Worm (Caenorhabditis elegans) whole organism, young adult: ENCODE measurements around the gene clec-167.
A peak's percentile ranks its signal among the peaks of the same experiment; 100 is the strongest.

Source experiments
- B0336.3 ChIP-seq: fragments of 200-800 bp; sonication (Bioruptor generic); IDR thresholded peaks from 2 replicates; pipeline ENCODE4 v1.3.6; 2022; ENCODE audit warnings: missing genetic modification characterization, missing compliant biosample characterization
- K11D2.4 ChIP-seq: fragments of 200-800 bp; sonication (Bioruptor generic); IDR thresholded peaks from 2 replicates; pipeline ENCODE4 v1.3.6; 2022; ENCODE audit warnings: missing genetic modification reagents, missing genetic modification characterization, missing compliant biosample characterization
- T26A5.8 ChIP-seq: sonication (generic microtip); optimal IDR thresholded peaks from 2 replicates; lab custom pipeline; 2016; ENCODE audit warnings: missing genetic modification characterization, missing compliant biosample characterization
- Y67H2A.10 ChIP-seq: fragments of 200-800 bp; sonication (Bioruptor generic); conservative IDR thresholded peaks from 2 replicates; pipeline ENCODE4 v1.3.6; 2022; ENCODE audit warnings: missing genetic modification reagents, missing genetic modification characterization, missing compliant biosample characterization
- Y95B8A.8 ChIP-seq: fragments of 200-800 bp; sonication (Bioruptor generic); IDR thresholded peaks from 2 replicates; pipeline ENCODE4 v1.3.6; 2022; ENCODE audit warnings: missing genetic modification reagents, missing genetic modification characterization, missing compliant biosample characterization
- akir-1 ChIP-seq: fragments of 200-800 bp; sonication (Bioruptor generic); optimal IDR thresholded peaks from 2 replicates; lab custom pipeline; 2018; ENCODE audit warnings: mild to moderate bottlenecking, missing genetic modification characterization, moderate library complexity, missing compliant biosample characterization
- aptf-3 ChIP-seq: fragments of 200-800 bp; sonication (Bioruptor generic); IDR thresholded peaks from 2 replicates; pipeline ENCODE4 v1.3.6; 2022; ENCODE audit warnings: missing genetic modification characterization, missing compliant biosample characterization
- bed-1 ChIP-seq: fragments of 200-800 bp; sonication (Bioruptor generic); IDR thresholded peaks from 2 replicates; pipeline ENCODE4 v1.3.6; 2022; ENCODE audit warnings: missing genetic modification reagents, missing genetic modification characterization, missing compliant biosample characterization
- ccch-3 ChIP-seq: fragments of 200-800 bp; sonication (Bioruptor generic); optimal IDR thresholded peaks from 2 replicates; lab custom pipeline; 2018; ENCODE audit warnings: mild to moderate bottlenecking, missing genetic modification characterization, missing compliant biosample characterization
- cebp-2 ChIP-seq: fragments of 200-800 bp; sonication (Bioruptor generic); IDR thresholded peaks from 2 replicates; pipeline ENCODE4 v1.3.6; 2022; ENCODE audit warnings: missing genetic modification characterization, missing compliant biosample characterization
- ceh-100 ChIP-seq: fragments of 200-800 bp; sonication (Bioruptor generic); IDR thresholded peaks from 2 replicates; pipeline ENCODE4 v1.3.6; 2022; ENCODE audit warnings: missing genetic modification reagents, missing genetic modification characterization, missing compliant biosample characterization
- ceh-91 ChIP-seq: fragments of 200-800 bp; sonication (Bioruptor generic); IDR thresholded peaks from 2 replicates; pipeline ENCODE4 v1.3.6; 2022; ENCODE audit warnings: missing genetic modification reagents, missing genetic modification characterization, missing compliant biosample characterization
- fkh-3 ChIP-seq: sonication (generic microtip); optimal IDR thresholded peaks from 2 replicates; lab custom pipeline; 2016; ENCODE audit warnings: mild to moderate bottlenecking, missing genetic modification characterization, missing compliant biosample characterization
- hmg-1.2 ChIP-seq: fragments of 200-800 bp; sonication (Bioruptor generic); IDR thresholded peaks from 2 replicates; pipeline ENCODE4 v1.3.6; 2022; ENCODE audit warnings: missing genetic modification reagents, missing genetic modification characterization, missing compliant biosample characterization
- hmg-20 ChIP-seq: fragments of 200-800 bp; sonication (Bioruptor generic); IDR thresholded peaks from 2 replicates; pipeline ENCODE4 v1.3.6; 2022; ENCODE audit warnings: missing genetic modification reagents, missing genetic modification characterization, missing compliant biosample characterization
- hsf-1 ChIP-seq: fragments of 200-800 bp; sonication (Bioruptor generic); IDR thresholded peaks from 2 replicates; pipeline ENCODE4 v1.3.6; 2022; ENCODE audit warnings: missing genetic modification reagents, missing genetic modification characterization, missing compliant biosample characterization
- lag-1 ChIP-seq: fragments of 200-800 bp; sonication (Bioruptor generic); IDR thresholded peaks from 2 replicates; pipeline ENCODE4 v1.3.6; 2022; ENCODE audit warnings: missing genetic modification reagents, missing genetic modification characterization, missing compliant biosample characterization
- lin-40 ChIP-seq: sonication (generic microtip); optimal IDR thresholded peaks from 2 replicates; lab custom pipeline; 2016; ENCODE audit warnings: missing genetic modification characterization, mild to moderate bottlenecking, missing compliant biosample characterization, missing genotype, missing genetic modification reagents
- lsy-27 ChIP-seq: sonication (generic microtip); optimal IDR thresholded peaks from 2 replicates; lab custom pipeline; 2017; ENCODE audit warnings: missing genetic modification characterization, mild to moderate bottlenecking, missing compliant biosample characterization, antibody characterized with exemption, missing genotype, borderline replicate concordance; ENCODE audit not compliant: insufficient read depth
- mxl-1 ChIP-seq: sonication (generic microtip); optimal IDR thresholded peaks from 2 replicates; lab custom pipeline; 2016; ENCODE audit warnings: missing genetic modification characterization, missing compliant biosample characterization
- nfya-1 ChIP-seq: sonication (generic microtip); optimal IDR thresholded peaks from 2 replicates; lab custom pipeline; 2017; ENCODE audit warnings: antibody characterized with exemption, missing compliant biosample characterization, missing genetic modification characterization, borderline replicate concordance; ENCODE audit not compliant: insufficient read depth
- nhr-120 ChIP-seq: fragments of 200-800 bp; sonication (Bioruptor generic); IDR thresholded peaks from 2 replicates; pipeline ENCODE4 v1.3.6; 2022; ENCODE audit warnings: missing genetic modification characterization, missing compliant biosample characterization
- nhr-179 ChIP-seq: sonication (generic microtip); optimal IDR thresholded peaks from 2 replicates; lab custom pipeline; 2016; ENCODE audit warnings: mild to moderate bottlenecking, missing genetic modification characterization, missing compliant biosample characterization
- nhr-80 ChIP-seq: sonication (generic microtip); optimal IDR thresholded peaks from 2 replicates; lab custom pipeline; 2016; ENCODE audit warnings: missing genetic modification characterization, missing compliant biosample characterization
- pha-4 ChIP-seq: fragments of 150-350 bp; sonication (generic microtip); optimal IDR thresholded peaks from 2 replicates; lab custom pipeline; 2014; ENCODE audit warnings: missing biosample characterization, missing genetic modification reagents, missing genetic modification characterization
- rec-8 ChIP-seq, 2 experiments: sonication (generic microtip); optimal IDR thresholded peaks; 2 replicates each; lab custom pipeline; 2016; ENCODE audit warnings: mild to moderate bottlenecking in 2 of 2, missing genetic modification characterization in 2 of 2, missing genetic modification reagents in 2 of 2, missing genotype in 2 of 2, missing biosample characterization in 1 of 2, missing compliant biosample characterization in 1 of 2, moderate library complexity in 1 of 2
- sdz-38 ChIP-seq: sonication (generic microtip); optimal IDR thresholded peaks from 2 replicates; lab custom pipeline; 2016; ENCODE audit warnings: missing genotype, missing genetic modification characterization, missing compliant biosample characterization
- sea-2 ChIP-seq: fragments of 200-800 bp; sonication (Bioruptor generic); IDR thresholded peaks from 2 replicates; pipeline ENCODE4 v1.3.6; 2022; ENCODE audit warnings: missing genetic modification characterization, missing compliant biosample characterization
- snpc-1.3 ChIP-seq: sonication (generic microtip); optimal IDR thresholded peaks from 2 replicates; lab custom pipeline; 2017; ENCODE audit warnings: missing genetic modification characterization, mild to moderate bottlenecking, missing compliant biosample characterization, antibody characterized with exemption, moderate library complexity, missing genotype, missing genetic modification reagents; ENCODE audit not compliant: insufficient read depth
- snpc-3.4 ChIP-seq: sonication (generic microtip); optimal IDR thresholded peaks from 2 replicates; lab custom pipeline; 2017; ENCODE audit warnings: missing genetic modification characterization, mild to moderate bottlenecking, missing compliant biosample characterization, antibody characterized with exemption, moderate library complexity, missing genotype, missing genetic modification reagents
- sptf-2 ChIP-seq: fragments of 200-800 bp; sonication (Bioruptor generic); optimal IDR thresholded peaks from 2 replicates; lab custom pipeline; 2018; ENCODE audit warnings: mild to moderate bottlenecking, missing genetic modification characterization, missing compliant biosample characterization
- tbx-9 ChIP-seq: sonication (generic microtip); optimal IDR thresholded peaks from 2 replicates; lab custom pipeline; 2016; ENCODE audit warnings: borderline replicate concordance, missing genetic modification characterization, inconsistent platforms, missing compliant biosample characterization
- unc-62 ChIP-seq: fragments of 150-350 bp; optimal IDR thresholded peaks from 2 replicates; lab custom pipeline; 2014; ENCODE audit warnings: missing biosample characterization, missing genetic modification reagents, missing genetic modification characterization
- ztf-28 ChIP-seq: fragments of 200-800 bp; sonication (Bioruptor generic); IDR thresholded peaks from 2 replicates; pipeline ENCODE4 v1.3.6; 2022; ENCODE audit warnings: missing genetic modification reagents, missing genetic modification characterization, missing compliant biosample characterization
- ztf-3 ChIP-seq: fragments of 200-800 bp; sonication (Bioruptor generic); optimal IDR thresholded peaks from 2 replicates; lab custom pipeline; 2018; ENCODE audit warnings: mild to moderate bottlenecking, missing genetic modification characterization, missing compliant biosample characterization
- ztf-6 ChIP-seq: fragments of 200-800 bp; sonication (Bioruptor generic); IDR thresholded peaks from 2 replicates; pipeline ENCODE4 v1.3.6; 2022; ENCODE audit warnings: missing genetic modification reagents, missing genetic modification characterization, missing compliant biosample characterization

clec-167 gene

DNA sequence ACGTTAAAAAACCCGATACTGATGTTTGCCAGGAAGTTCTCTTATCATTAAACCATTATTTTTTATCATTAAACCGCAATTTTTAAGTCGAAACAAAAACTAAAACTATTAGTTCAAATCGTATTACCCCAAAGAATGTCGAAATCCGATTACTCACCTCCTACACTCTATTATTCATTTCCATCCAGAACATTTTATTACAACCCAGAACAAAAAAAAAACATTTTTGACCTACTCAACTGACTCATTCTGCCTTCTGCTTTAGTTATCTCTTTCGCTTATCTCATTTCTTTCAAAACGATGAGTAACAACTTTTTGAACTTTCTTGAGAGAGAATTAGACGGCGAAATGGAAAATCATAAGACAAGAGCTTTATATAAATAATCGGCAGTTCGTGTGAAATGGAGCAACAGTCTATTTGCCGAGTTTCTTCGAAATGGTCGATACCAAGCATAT lies 26.8 kb downstream of the clec-167 start, which contains the start of gene W09G12.7:
Gene W09G12.7 (plus strand): TSS at position 406 of the 456 bp plus-strand sequence.
- no peak for TF ChIP-seq rec-8 (tag; optimal IDR thresholded peaks at IDR 0.05; lab: Kevin White, UChicago)
- no peak for TF ChIP-seq fkh-3
- peak; percentile 48 for TF ChIP-seq nhr-80 (tag; lab: Kevin White, UChicago)
- TF ChIP-seq nhr-120 (GFP tag; lab: Robert Waterston, UW), result no peak
- TF ChIP-seq, all 124 proteins: peak for 1

DNA sequence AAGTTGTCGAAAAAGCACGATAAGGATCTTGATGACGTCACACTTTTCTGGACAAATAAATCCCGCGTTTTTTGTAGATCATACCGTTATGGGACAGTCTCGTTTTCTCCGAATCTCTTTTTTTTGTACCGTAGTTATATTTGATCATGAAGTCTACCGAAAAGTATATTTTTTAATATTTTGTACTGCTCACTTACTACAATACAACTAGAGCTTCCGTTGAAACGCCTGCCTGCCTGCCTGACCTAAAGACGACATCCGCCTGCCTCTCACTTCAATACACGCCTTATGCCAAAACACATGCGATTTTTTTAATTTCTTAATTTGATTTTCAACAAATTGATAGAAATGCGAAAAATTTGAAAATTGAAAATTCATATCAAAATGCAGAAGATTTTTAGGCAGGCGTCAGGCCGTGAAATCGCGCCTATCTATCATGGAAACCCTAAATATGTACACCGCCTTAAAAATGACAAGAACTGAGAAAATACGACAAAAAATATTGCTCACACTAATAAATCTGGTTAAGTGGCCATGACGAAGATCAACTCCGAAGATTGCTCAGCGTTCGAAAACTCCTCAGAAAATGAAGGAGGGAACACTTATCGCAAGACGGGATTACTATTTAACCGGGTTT lies 29.8 kb downstream of the clec-167 start, which contains the start of gene W09G12.8:
Gene W09G12.8 (plus strand): TSS at position 587 of the 637 bp plus-strand sequence.
- TF ChIP-seq mxl-1 (tag; lab: Kevin White, UChicago) (no peak), Y67H2A.10 (GFP tag; lab: Robert Waterston, UW) (no peak), ccch-3 (no peak)

DNA sequence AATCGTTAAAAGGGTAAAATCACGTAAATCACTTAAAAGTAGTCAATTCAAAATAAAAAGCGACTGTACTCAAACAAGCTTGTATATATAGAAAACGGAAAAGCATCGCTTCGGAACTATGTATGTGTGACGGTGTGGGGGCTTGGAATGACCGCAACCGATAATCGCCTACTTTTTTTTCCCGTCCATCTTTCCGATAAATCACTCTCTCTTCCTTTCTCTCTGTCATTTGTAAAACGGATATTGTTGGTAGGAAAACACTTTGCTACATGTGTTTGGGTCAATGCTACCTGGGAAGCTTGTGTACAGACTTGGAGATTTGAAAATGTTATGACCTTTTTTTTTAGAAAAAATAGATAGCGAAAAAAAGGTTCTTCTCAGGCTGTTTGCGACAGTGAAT lies 30.8 kb downstream of the clec-167 start:
- TF ChIP-seq lsy-27 (tag; lab: Kevin White, UChicago) (no peak), ztf-6 (GFP tag; lab: Robert Waterston, UW) (no peak), T26A5.8 (tag; lab: Kevin White, UChicago) (no peak), ztf-28 (GFP tag; lab: Robert Waterston, UW) (no peak), snpc-3.4 (no peak), akir-1 (GFP tag; lab: Kevin White, UChicago) (no peak), sdz-38 (tag; lab: Kevin White, UChicago) (no peak), cebp-2 (GFP tag; lab: Robert Waterston, UW) (no peak), sptf-2 (GFP tag; lab: Kevin White, UChicago) (no peak), ceh-100 (GFP tag; lab: Robert Waterston, UW) (no peak), pha-4 (tag; lab: Kevin White, UChicago) (no peak), ceh-91 (GFP tag; lab: Robert Waterston, UW) (no peak)

DNA sequence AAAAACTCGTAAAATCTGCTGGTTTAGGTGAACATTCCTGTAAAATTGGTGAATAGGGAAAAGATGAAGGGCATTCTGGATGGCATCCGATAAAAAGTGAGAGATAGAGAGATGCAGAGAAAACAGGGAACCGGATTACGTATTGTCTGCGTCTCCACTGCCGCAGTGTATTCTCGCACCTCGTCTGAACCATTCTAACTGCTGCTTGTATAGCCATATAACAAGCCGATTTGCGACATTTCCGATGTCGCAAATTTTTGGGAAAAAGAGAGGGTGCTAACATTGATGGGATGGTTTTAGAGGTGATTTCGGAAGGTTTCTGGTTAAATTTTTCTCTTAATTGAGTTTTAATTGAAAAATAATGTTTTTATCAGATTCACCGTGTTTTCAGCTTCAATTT lies 34.4 kb downstream of the clec-167 start, which contains the start of gene W09G12.10:
Gene W09G12.10 (minus strand): TSS at position 121 of the 400 bp plus-strand sequence.
- TF ChIP-seq lin-40 (tag; lab: Kevin White, UChicago), result no peak
- TF ChIP-seq Y67H2A.10 (GFP tag; lab: Robert Waterston, UW), result no peak
- TF ChIP-seq hmg-1.2 (GFP tag; lab: Robert Waterston, UW), result peak; percentile 81
- no peak for TF ChIP-seq nfya-1 (tag; lab: Kevin White, UChicago)
- no peak for TF ChIP-seq sea-2 (GFP tag; lab: Robert Waterston, UW)

DNA sequence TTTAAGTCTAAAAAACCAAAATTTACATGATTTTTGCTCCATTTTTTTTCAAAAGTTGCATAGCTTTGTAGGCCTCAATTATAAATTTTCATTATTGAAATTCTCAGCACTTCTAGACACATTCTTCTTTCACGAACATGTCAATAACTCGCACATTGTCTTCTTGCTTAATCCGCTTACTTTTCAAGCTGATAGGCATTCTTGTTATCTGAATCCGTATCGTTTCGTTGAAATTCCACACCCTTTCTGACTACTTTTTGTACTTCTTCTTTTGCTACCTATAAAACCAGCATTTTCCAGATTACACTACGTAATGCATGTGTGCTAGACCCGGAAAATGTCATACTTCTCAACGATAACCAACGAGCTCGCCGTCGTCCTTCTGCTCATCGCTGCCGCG lies 39.2 kb downstream of the clec-167 start, which contains the start of gene W09G12.9:
Gene W09G12.9 (plus strand): TSS at position 301 of the 400 bp plus-strand sequence.
- TF ChIP-seq nhr-80 (tag; lab: Kevin White, UChicago) (peak; percentile 40), ccch-3 (no peak), snpc-1.3 (tag; lab: Kevin White, UChicago) (no peak), unc-62 (no peak), lag-1 (GFP tag; lab: Robert Waterston, UW) (no peak)
- TF ChIP-seq, all 124 proteins: peak for 1

DNA sequence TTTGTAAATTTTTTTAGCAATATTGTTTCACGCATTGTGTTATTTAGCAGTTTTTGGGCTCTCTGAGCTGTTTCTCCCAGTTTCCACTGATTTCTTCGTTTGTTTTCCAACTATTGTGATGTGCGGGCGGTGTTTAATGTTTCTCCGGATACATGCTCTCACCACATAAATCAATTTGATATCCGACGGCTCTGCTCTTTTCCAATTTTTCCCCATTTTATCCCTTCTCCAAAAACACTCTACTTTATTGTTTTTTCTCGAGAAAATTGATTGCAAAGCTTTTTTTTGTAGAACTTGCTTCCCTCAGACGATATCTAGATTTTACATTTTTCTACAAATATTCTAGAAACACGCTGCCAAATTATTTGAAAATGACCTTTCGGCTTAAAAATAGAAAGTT lies 40.0 kb downstream of the clec-167 start:
- TF ChIP-seq hsf-1 (no peak), Y95B8A.8 (GFP tag; lab: Robert Waterston, UW) (no peak), B0336.3 (GFP tag; lab: Robert Waterston, UW) (no peak), tbx-9 (tag; lab: Kevin White, UChicago) (no peak), akir-1 (GFP tag; lab: Kevin White, UChicago) (no peak), ztf-3 (GFP tag; lab: Kevin White, UChicago) (no peak), hmg-20 (no peak), K11D2.4 (GFP tag; lab: Robert Waterston, UW) (no peak), nhr-179 (tag; lab: Kevin White, UChicago) (no peak), bed-1 (no peak), aptf-3 (GFP tag; lab: Robert Waterston, UW) (no peak)
